Worm (Caenorhabditis elegans) whole organism, midembryonic: ENCODE results near the gene npr-39.

ENCODE experiments used
- T22C8.4 ChIP-seq: fragments of 200-800 bp; sonication (Bioruptor generic); IDR thresholded peaks from 2 replicates; pipeline ENCODE4 v1.3.6; 2022; ENCODE audit warnings: missing genetic modification characterization, missing compliant biosample characterization
- cog-1 ChIP-seq: sonication (generic microtip); optimal IDR thresholded peaks from 2 replicates; lab custom pipeline; 2016; ENCODE audit warnings: missing genetic modification characterization, missing compliant biosample characterization
- flt-1 ChIP-seq: fragments of 200-800 bp; sonication (Bioruptor generic); IDR thresholded peaks from 2 replicates; pipeline ENCODE4 v1.3.6; 2022; ENCODE audit warnings: missing genetic modification characterization, missing compliant biosample characterization
- klf-2 ChIP-seq: fragments of 200-800 bp; sonication (Bioruptor generic); conservative IDR thresholded peaks from 2 replicates; pipeline ENCODE4 v1.3.6; 2022; ENCODE audit warnings: missing genetic modification reagents, missing genetic modification characterization, missing compliant biosample characterization
- med-1 ChIP-seq: sonication (generic microtip); optimal IDR thresholded peaks from 2 replicates; lab custom pipeline; 2017; ENCODE audit warnings: missing genetic modification characterization, mild to moderate bottlenecking, missing compliant biosample characterization, antibody characterized with exemption, missing genetic modification reagents; ENCODE audit not compliant: insufficient read depth
- ztf-23 ChIP-seq: fragments of 200-800 bp; sonication (Bioruptor generic); IDR thresholded peaks from 2 replicates; pipeline ENCODE4 v1.3.6; 2022; ENCODE audit warnings: missing genetic modification reagents, missing genetic modification characterization, missing compliant biosample characterization
- ztf-29 ChIP-seq: fragments of 200-800 bp; sonication (Bioruptor generic); IDR thresholded peaks from 2 replicates; pipeline ENCODE4 v1.3.6; 2022; ENCODE audit warnings: missing genetic modification reagents, missing genetic modification characterization, missing compliant biosample characterization

DNA sequence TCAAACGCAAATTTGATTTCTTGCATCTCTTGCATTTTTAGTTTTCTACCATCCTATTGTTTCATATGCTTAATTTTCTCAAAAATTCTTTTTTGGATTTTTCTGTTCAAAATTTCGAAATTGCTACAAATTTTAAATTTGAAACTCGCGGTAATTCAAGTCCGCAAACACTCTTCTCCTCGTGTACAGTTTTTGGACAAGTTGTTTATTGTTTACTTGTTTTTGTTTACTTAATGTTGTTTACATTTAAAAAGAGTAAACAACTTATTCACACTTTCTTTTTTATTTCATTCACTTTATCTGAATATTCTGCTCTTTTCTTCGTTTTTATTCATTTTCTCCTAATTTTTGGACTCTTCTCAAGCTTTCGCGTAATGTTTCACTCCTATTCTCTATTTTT is 48.6 kb upstream of the npr-39 start:
- TF ChIP-seq ztf-23 (GFP tag; lab: Robert Waterston, UW): no peak
- no peak for TF ChIP-seq ztf-29 (GFP tag; lab: Robert Waterston, UW)
- TF ChIP-seq klf-2: no peak
- TF ChIP-seq flt-1 (GFP tag; lab: Robert Waterston, UW): no peak
- no peak for TF ChIP-seq med-1 (GFP tag; lab: Kevin White, UChicago)
- TF ChIP-seq cog-1: no peak
- TF ChIP-seq T22C8.4 (GFP tag; lab: Robert Waterston, UW): no peak
